Fruit fly (Drosophila melanogaster) whole organism, embryonic: ENCODE measurements around the gene CG15047.

ENCODE experiments used
- Ada2b ChIP-seq: fragments of 200-800 bp; sonication (Bioruptor generic); IDR thresholded peaks from 2 replicates; pipeline ENCODE4 v1.3.6; 2022; ENCODE audit warnings: missing biosample characterization, missing genetic modification characterization
- CG10366 ChIP-seq: fragments of 200-800 bp; sonication (Bioruptor generic); IDR thresholded peaks from 2 replicates; pipeline ENCODE4 v1.3.6; 2022; ENCODE audit warnings: missing biosample characterization, missing genetic modification characterization
- CG13775 ChIP-seq: fragments of 200-800 bp; sonication (Bioruptor generic); optimal IDR thresholded peaks from 3 replicates; lab custom pipeline; 2017; ENCODE audit warnings: missing biosample characterization, mild to moderate bottlenecking, missing genetic modification characterization
- CG13894 ChIP-seq: fragments of 200-800 bp; sonication (Bioruptor generic); optimal IDR thresholded peaks from 3 replicates; lab custom pipeline; 2018; ENCODE audit warnings: missing biosample characterization, mild to moderate bottlenecking, missing genetic modification characterization, moderate library complexity
- CG14667 ChIP-seq: fragments of 200-800 bp; sonication (Bioruptor generic); IDR thresholded peaks from 2 replicates; pipeline ENCODE4 v1.3.6; 2022; ENCODE audit warnings: missing biosample characterization, missing genetic modification characterization
- CG15269 ChIP-seq: fragments of 200-800 bp; sonication (Bioruptor generic); optimal IDR thresholded peaks from 2 replicates; lab custom pipeline; 2018; ENCODE audit warnings: missing biosample characterization, mild to moderate bottlenecking, missing genetic modification characterization, moderate library complexity
- CG15479 ChIP-seq: fragments of 200-800 bp; sonication (Bioruptor generic); optimal IDR thresholded peaks from 3 replicates; lab custom pipeline; 2019; ENCODE audit warnings: missing biosample characterization, mild to moderate bottlenecking, missing genetic modification characterization, moderate library complexity
- CG1647 ChIP-seq: fragments of 200-800 bp; sonication (Bioruptor generic); optimal IDR thresholded peaks from 3 replicates; lab custom pipeline; 2016; ENCODE audit warnings: missing biosample characterization, missing genetic modification characterization
- CG17328 ChIP-seq: fragments of 200-800 bp; sonication (Bioruptor generic); IDR thresholded peaks from 2 replicates; pipeline ENCODE4 v1.3.6; 2022; ENCODE audit warnings: missing biosample characterization, missing genetic modification characterization
- CG1832 ChIP-seq: fragments of 200-800 bp; sonication (Bioruptor generic); optimal IDR thresholded peaks from 2 replicates; lab custom pipeline; 2017; ENCODE audit warnings: missing biosample characterization, mild to moderate bottlenecking, missing genetic modification characterization, inconsistent platforms
- CG18619 ChIP-seq: fragments of 200-800 bp; sonication (Bioruptor generic); optimal IDR thresholded peaks from 3 replicates; lab custom pipeline; 2017; ENCODE audit warnings: missing biosample characterization, mild to moderate bottlenecking, missing genetic modification characterization
- CG32767 ChIP-seq: fragments of 200-800 bp; sonication (Bioruptor generic); IDR thresholded peaks from 2 replicates; pipeline ENCODE4 v1.3.6; 2022; ENCODE audit warnings: missing biosample characterization, missing genetic modification characterization
- CG6175 ChIP-seq: fragments of 200-800 bp; sonication (Bioruptor generic); IDR thresholded peaks from 3 replicates; pipeline ENCODE4 v1.3.6; 2022; ENCODE audit warnings: missing biosample characterization, missing genetic modification characterization
- CG7271 ChIP-seq: fragments of 200-800 bp; sonication (Bioruptor generic); optimal IDR thresholded peaks from 2 replicates; lab custom pipeline; 2018; ENCODE audit warnings: missing biosample characterization, mild to moderate bottlenecking, missing genetic modification characterization, moderate library complexity
- CG9817 ChIP-seq: fragments of 200-800 bp; sonication (Bioruptor generic); optimal IDR thresholded peaks from 2 replicates; lab custom pipeline; 2018; ENCODE audit warnings: missing biosample characterization, mild to moderate bottlenecking, missing genetic modification characterization, moderate library complexity
- D ChIP-seq, 2 experiments: fragments of 200-800 bp in 1 of 2; fragments of >200 bp in 1 of 2; sonication (Bioruptor generic) in 1 of 2; optimal IDR thresholded peaks; 2 replicates in 1 of 2; 3 replicates in 1 of 2; lab custom pipeline; 2017; ENCODE audit warnings: mild to moderate bottlenecking in 1 of 2, missing biosample characterization in 1 of 2, missing genetic modification characterization in 1 of 2, missing genetic modification reagents in 1 of 2
- D19A ChIP-seq: fragments of 200-800 bp; optimal IDR thresholded peaks from 3 replicates; lab custom pipeline; 2019; ENCODE audit warnings: missing biosample characterization, mild to moderate bottlenecking, missing genetic modification characterization, moderate library complexity
- Dek ChIP-seq: fragments of 200-800 bp; sonication (Bioruptor generic); optimal IDR thresholded peaks from 3 replicates; lab custom pipeline; 2019; ENCODE audit warnings: missing biosample characterization, mild to moderate bottlenecking, missing genetic modification characterization, moderate library complexity
- ERR ChIP-seq: fragments of 200-800 bp; sonication (Bioruptor generic); optimal IDR thresholded peaks from 2 replicates; lab custom pipeline; 2016; ENCODE audit warnings: missing biosample characterization, missing genetic modification characterization
- GATAe ChIP-seq: fragments of 200-800 bp; sonication (Bioruptor generic); conservative IDR thresholded peaks from 2 replicates; pipeline ENCODE4 v1.3.6; 2022; ENCODE audit warnings: missing biosample characterization, missing genetic modification characterization
- Nf-YC ChIP-seq: fragments of 200-800 bp; optimal IDR thresholded peaks from 3 replicates; lab custom pipeline; 2019; ENCODE audit warnings: missing biosample characterization, mild to moderate bottlenecking, missing genetic modification characterization, moderate library complexity
- Ptx1 ChIP-seq: fragments of 200-800 bp; sonication (Bioruptor generic); IDR thresholded peaks from 2 replicates; pipeline ENCODE4 v1.3.6; 2022; ENCODE audit warnings: missing biosample characterization, missing genetic modification characterization
- Ravus ChIP-seq: fragments of 200-800 bp; sonication (Bioruptor generic); IDR thresholded peaks from 2 replicates; pipeline ENCODE4 v1.3.6; 2022; ENCODE audit warnings: missing biosample characterization, missing genetic modification characterization
- Sin3A ChIP-seq: fragments of >200 bp; optimal IDR thresholded peaks from 2 replicates; lab custom pipeline; 2018
- Sry-β ChIP-seq: fragments of 200-800 bp; sonication (Bioruptor generic); optimal IDR thresholded peaks from 2 replicates; lab custom pipeline; 2018; ENCODE audit warnings: missing biosample characterization, mild to moderate bottlenecking, missing genetic modification characterization, moderate library complexity
- Tbp ChIP-seq: fragments of >200 bp; optimal IDR thresholded peaks from 2 replicates; lab custom pipeline; 2018; ENCODE audit warnings: missing biosample characterization, missing genetic modification characterization
- Xrp1 ChIP-seq: fragments of 200-800 bp; sonication (Bioruptor generic); IDR thresholded peaks from 2 replicates; pipeline ENCODE4 v1.3.6; 2022; ENCODE audit warnings: missing biosample characterization, missing genetic modification characterization
- ase ChIP-seq: fragments of 200-800 bp; sonication (Bioruptor generic); IDR thresholded peaks from 3 replicates; pipeline ENCODE4 v1.3.6; 2022; ENCODE audit warnings: missing biosample characterization, missing genetic modification characterization
- bab2 ChIP-seq: fragments of 200-800 bp; sonication (Bioruptor generic); optimal IDR thresholded peaks from 2 replicates; lab custom pipeline; 2016; ENCODE audit warnings: missing biosample characterization, missing genetic modification characterization
- bigmax ChIP-seq: fragments of 200-800 bp; sonication (Bioruptor generic); optimal IDR thresholded peaks from 2 replicates; lab custom pipeline; 2018; ENCODE audit warnings: missing biosample characterization, mild to moderate bottlenecking, missing genetic modification characterization
- crp ChIP-seq, 2 experiments: fragments of 200-800 bp; sonication (Bioruptor generic); optimal IDR thresholded peaks; 2 replicates in 1 of 2; 3 replicates in 1 of 2; lab custom pipeline; 2017; ENCODE audit warnings: missing biosample characterization in 2 of 2, missing genetic modification characterization in 2 of 2, mild to moderate bottlenecking in 1 of 2, moderate library complexity in 1 of 2
- da ChIP-seq: fragments of 200-800 bp; sonication (Bioruptor generic); optimal IDR thresholded peaks from 2 replicates; lab custom pipeline; 2016; ENCODE audit warnings: missing biosample characterization, missing genetic modification characterization
- danr ChIP-seq: fragments of 200-800 bp; sonication (Bioruptor generic); IDR thresholded peaks from 2 replicates; pipeline ENCODE4 v1.3.6; 2022; ENCODE audit warnings: missing biosample characterization, missing genetic modification characterization
- eve ChIP-seq, 2 experiments: fragments of >200 bp; optimal IDR thresholded peaks; 2 replicates each; lab custom pipeline; 2017; ENCODE audit warnings: missing biosample characterization in 2 of 2, missing genetic modification characterization in 2 of 2
- gro ChIP-seq: fragments of 200-800 bp; sonication (Bioruptor generic); optimal IDR thresholded peaks from 2 replicates; lab custom pipeline; 2016; ENCODE audit warnings: missing biosample characterization, missing genetic modification characterization
- gsb ChIP-seq: fragments of 200-800 bp; sonication (Bioruptor generic); IDR thresholded peaks from 2 replicates; pipeline ENCODE4 v1.3.6; 2022; ENCODE audit warnings: missing biosample characterization, missing genetic modification characterization
- jumu ChIP-seq: fragments of 200-800 bp; sonication (Bioruptor generic); optimal IDR thresholded peaks from 3 replicates; lab custom pipeline; 2016; ENCODE audit warnings: missing biosample characterization, missing genetic modification characterization
- lmd ChIP-seq: fragments of 200-800 bp; sonication (Bioruptor generic); IDR thresholded peaks from 2 replicates; pipeline ENCODE4 v1.3.6; 2022; ENCODE audit warnings: missing biosample characterization, missing genetic modification characterization
- nerfin-2 ChIP-seq: fragments of 200-800 bp; sonication (Bioruptor generic); IDR thresholded peaks from 2 replicates; pipeline ENCODE4 v1.3.6; 2022; ENCODE audit warnings: missing biosample characterization, missing genetic modification characterization; ENCODE audit not compliant: partially characterized antibody
- nmo ChIP-seq: fragments of 200-800 bp; sonication (Bioruptor generic); optimal IDR thresholded peaks from 2 replicates; lab custom pipeline; 2018; ENCODE audit warnings: missing biosample characterization, mild to moderate bottlenecking, missing genetic modification characterization, moderate library complexity
- peb ChIP-seq: fragments of 200-800 bp; sonication (Bioruptor generic); IDR thresholded peaks from 2 replicates; pipeline ENCODE4 v1.3.6; 2022; ENCODE audit warnings: missing biosample characterization, missing genetic modification characterization
- phol ChIP-seq: fragments of 200-800 bp; sonication (Bioruptor generic); optimal IDR thresholded peaks from 3 replicates; lab custom pipeline; 2018; ENCODE audit warnings: missing biosample characterization, mild to moderate bottlenecking, missing genetic modification characterization, moderate library complexity
- row ChIP-seq: fragments of 200-800 bp; sonication (Bioruptor generic); IDR thresholded peaks from 3 replicates; pipeline ENCODE4 v1.3.6; 2022; ENCODE audit warnings: missing biosample characterization, missing genetic modification characterization
- sc ChIP-seq, 3 experiments: fragments of >200 bp in 2 of 3; fragments of 200-800 bp in 1 of 3; sonication (Bioruptor generic) in 1 of 3; optimal IDR thresholded peaks; 2 replicates in 2 of 3; 3 replicates in 1 of 3; lab custom pipeline; 2017; ENCODE audit warnings: mild to moderate bottlenecking in 1 of 3, missing biosample characterization in 1 of 3, missing genetic modification characterization in 1 of 3, missing genetic modification reagents in 1 of 3
- seq ChIP-seq: fragments of 200-800 bp; sonication (Bioruptor generic); IDR thresholded peaks from 2 replicates; pipeline ENCODE4 v1.3.6; 2022; ENCODE audit warnings: missing biosample characterization, missing genetic modification characterization
- shn ChIP-seq: fragments of 200-800 bp; sonication (Bioruptor generic); optimal IDR thresholded peaks from 3 replicates; lab custom pipeline; 2016; ENCODE audit warnings: missing biosample characterization, missing genetic modification characterization
- so ChIP-seq: fragments of 200-800 bp; sonication (Bioruptor generic); IDR thresholded peaks from 3 replicates; pipeline ENCODE4 v1.3.6; 2022; ENCODE audit warnings: missing biosample characterization, missing genetic modification characterization
- stwl ChIP-seq: fragments of 200-800 bp; sonication (Bioruptor generic); optimal IDR thresholded peaks from 3 replicates; lab custom pipeline; 2018; ENCODE audit warnings: missing biosample characterization, mild to moderate bottlenecking, missing genetic modification characterization, moderate library complexity
- trh ChIP-seq: fragments of 200-800 bp; sonication (Bioruptor generic); optimal IDR thresholded peaks from 2 replicates; lab custom pipeline; 2016; ENCODE audit warnings: missing biosample characterization, missing genetic modification characterization
- twi ChIP-seq: fragments of 200-800 bp; optimal IDR thresholded peaks from 2 replicates; lab custom pipeline; 2019; ENCODE audit warnings: missing biosample characterization, mild to moderate bottlenecking, missing genetic modification characterization, moderate library complexity
- unc-4 ChIP-seq: fragments of 200-800 bp; sonication (Bioruptor generic); IDR thresholded peaks from 2 replicates; pipeline ENCODE4 v1.3.6; 2022; ENCODE audit warnings: missing biosample characterization, missing genetic modification characterization; ENCODE audit not compliant: partially characterized antibody

The CG15047 gene

dm6 chrX:18564984-18565383, 36.5 kb downstream of the CG15047 start (continued):
- TF ChIP-seq CG13894 (tag; lab: Kevin White, UChicago) (no peak), stwl (tag; lab: Kevin White, UChicago) (no peak), unc-4 (GFP tag; lab: Robert Waterston, UW) (no peak), Nf-YC (tag; lab: Kevin White, UChicago) (no peak), CG17328 (0 out of 2 replicates have a peak, but pooled peaks have one; percentile 12), CG1647 (GFP tag; lab: Kevin White, UChicago) (no peak), Ravus (GFP tag; lab: Robert Waterston, UW) (no peak), danr (GFP tag; lab: Robert Waterston, UW) (no peak), gsb (GFP tag; lab: Robert Waterston, UW) (no peak), crp (GFP tag; optimal IDR thresholded peaks at IDR 0.05; lab: Kevin White, UChicago) (no peak), CG14667 (GFP tag; lab: Robert Waterston, UW) (no peak), eve (GFP tag; optimal IDR thresholded peaks at IDR 0.05; lab: Kevin White, UChicago) (no peak), Xrp1 (GFP tag; lab: Robert Waterston, UW) (peak; percentile 22; the same call in 1 of the 2 replicates), Tbp (GFP tag; lab: Kevin White, UChicago) (no peak), CG6175 (no peak), D (optimal IDR thresholded peaks at IDR 0.05; lab: Kevin White, UChicago) (no peak), D (GFP tag; optimal IDR thresholded peaks at IDR 0.05; lab: Kevin White, UChicago) (no peak), ase (GFP tag; lab: Robert Waterston, UW) (no peak), gro (GFP tag; lab: Kevin White, UChicago) (no peak), shn (GFP tag; lab: Kevin White, UChicago) (no peak), CG32767 (no peak), Sry-β (no peak), trh (no peak), da (GFP tag; lab: Kevin White, UChicago) (no peak), CG15269 (tag; lab: Kevin White, UChicago) (no peak), CG13775 (GFP tag; lab: Kevin White, UChicago) (no peak), phol (tag; lab: Kevin White, UChicago) (peak; percentile 0), twi (tag; lab: Kevin White, UChicago) (no peak), seq (no peak), peb (no peak), CG15479 (GFP tag; lab: Kevin White, UChicago) (no peak), CG18619 (no peak), nerfin-2 (no peak), Ada2b (GFP tag; lab: Robert Waterston, UW) (peak; percentile 4; the same call in 1 of the 2 replicates), D19A (tag; lab: Kevin White, UChicago) (no peak), nmo (GFP tag; lab: Kevin White, UChicago) (peak; percentile 3), CG1832 (GFP tag; lab: Kevin White, UChicago) (no peak), CG7271 (no peak), CG9817 (tag; lab: Kevin White, UChicago) (no peak), lmd (no peak), Ptx1 (GFP tag; lab: Robert Waterston, UW) (0 out of 2 replicates have a peak, but pooled peaks have one; percentile 29), GATAe (GFP tag; lab: Robert Waterston, UW) (no peak), ERR (GFP tag; lab: Kevin White, UChicago) (no peak), CG10366 (no peak), bab2 (GFP tag; lab: Kevin White, UChicago) (no peak), Dek (tag; lab: Kevin White, UChicago) (no peak), jumu (GFP tag; lab: Kevin White, UChicago) (no peak), sc (optimal IDR thresholded peaks at IDR 0.05; lab: Kevin White, UChicago) (no peak), sc (GFP tag; optimal IDR thresholded peaks at IDR 0.05; lab: Kevin White, UChicago) (no peak), Sin3A (lab: Kevin White, UChicago) (no peak), row (GFP tag; lab: Robert Waterston, UW) (0 out of 3 replicates have a peak, but pooled peaks have one; percentile 29), so (no peak), bigmax (no peak)
